Worm (Caenorhabditis elegans): ENCODE results near the gene srz-42.

The srz-42 gene

ce11 chrIV:14113621-14114020 is 15.6 kb upstream of the srz-42 start:
- TF ChIP-seq dpl-1 (GFP tag; optimal IDR thresholded peaks at IDR 0.05) (peak in 1 of 3 experiments; percentile 33), nhr-77 (tag; optimal IDR thresholded peaks at IDR 0.05) (no peak), efl-1 (optimal IDR thresholded peaks at IDR 0.05) (peak; percentile 10 to 69), efl-1 (GFP tag; optimal IDR thresholded peaks at IDR 0.05 in 1 of 2) (peak in 1 of 2 experiments; percentile 55)

ce11 chrIV:14114357-14114756 is 14.8 kb upstream of the srz-42 start:
- TF ChIP-seq mef-2 (tag; optimal IDR thresholded peaks at IDR 0.05) (no peak), lin-39 (tag; optimal IDR thresholded peaks at IDR 0.05) (no peak)

- no peak for TF ChIP-seq zip-4 (GFP tag; optimal IDR thresholded peaks at IDR 0.05)
- TF ChIP-seq mdl-1 (tag; optimal IDR thresholded peaks at IDR 0.05): no peak
- TF ChIP-seq zag-1 (tag; optimal IDR thresholded peaks at IDR 0.05): no peak
- no peak for TF ChIP-seq dpl-1 (GFP tag; optimal IDR thresholded peaks at IDR 0.05)
- TF ChIP-seq efl-3 (GFP tag; optimal IDR thresholded peaks at IDR 0.05): no peak
These were observed 14.1 kb upstream of the srz-42 start for ce11 chrIV:14115045-14115444.

DNA sequence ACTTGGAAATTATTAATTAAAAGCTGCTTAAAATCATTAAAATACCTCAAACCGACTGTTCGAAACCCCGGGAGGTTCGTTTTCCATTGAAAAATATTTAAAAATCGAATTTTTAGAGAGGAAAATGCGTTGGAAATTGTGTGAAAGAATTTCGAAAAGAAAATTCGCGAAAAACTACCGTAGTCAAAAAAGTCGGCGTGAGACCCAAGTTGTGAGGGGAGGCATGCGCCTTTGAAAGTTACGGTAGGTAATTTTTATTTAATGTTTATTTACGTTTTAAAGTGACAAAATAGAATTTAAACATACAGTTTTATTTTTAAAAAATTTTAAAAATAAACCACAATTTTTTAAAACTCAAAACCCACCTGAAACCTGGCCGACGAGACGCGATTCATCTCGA is 13.6 kb upstream of the srz-42 start:
- TF ChIP-seq aly-2 (tag; optimal IDR thresholded peaks at IDR 0.05): no peak
- no peak for TF ChIP-seq nhr-84 (tag; optimal IDR thresholded peaks at IDR 0.05)
- TF ChIP-seq fkh-4 (tag; optimal IDR thresholded peaks at IDR 0.05; ENCODE audit: borderline replicate concordance): no peak
- no peak for TF ChIP-seq unc-98 (GFP tag; IDR thresholded peaks at IDR 0.05)
- TF ChIP-seq irx-1 (tag; optimal IDR thresholded peaks at IDR 0.05): no peak

DNA sequence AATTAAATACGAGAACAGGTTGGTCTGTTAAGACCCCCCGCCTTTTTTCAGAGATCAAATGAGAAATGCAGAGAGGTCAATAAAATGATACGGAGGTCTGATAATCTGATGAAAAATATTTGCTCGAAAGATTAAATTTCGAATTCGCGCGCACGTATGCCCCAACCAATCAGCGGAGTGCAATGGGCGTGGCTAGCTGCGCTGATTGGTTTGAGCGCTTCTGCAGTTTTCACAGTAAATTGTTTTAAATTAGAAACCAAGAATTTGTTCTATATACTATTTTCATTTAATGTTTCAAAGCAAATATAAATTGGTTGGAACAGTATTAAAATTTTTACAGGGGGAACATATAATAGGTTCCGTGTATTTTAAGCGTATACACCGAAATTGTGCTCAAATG is 9.9 kb upstream of the srz-42 start:
- no peak for TF ChIP-seq lin-13 (GFP tag; optimal IDR thresholded peaks at IDR 0.05)
- peak in 1 of 2 experiments; percentile 17 for TF ChIP-seq efl-1 (optimal IDR thresholded peaks at IDR 0.05)
- peak; percentile 53 to 91 for TF ChIP-seq efl-1 (GFP tag; optimal IDR thresholded peaks at IDR 0.05 in 1 of 2)
- TF ChIP-seq dpl-1 (GFP tag; optimal IDR thresholded peaks at IDR 0.05): peak in 2 of 3 experiments; percentile 11 to 25

ce11 chrIV:14123956-14124355 is 5.2 kb upstream of the srz-42 start, which contains the start of gene nkcc-1:
TSS of gene nkcc-1 (minus strand) at chrIV:14124056.
- TF ChIP-seq ztf-11 (tag; optimal IDR thresholded peaks at IDR 0.05) (no peak), efl-1 (optimal IDR thresholded peaks at IDR 0.05) (no peak), efl-1 (GFP tag; optimal IDR thresholded peaks at IDR 0.05 in 1 of 2) (peak in 1 of 2 experiments; percentile 41)

- TF ChIP-seq alr-1 (tag; optimal IDR thresholded peaks at IDR 0.05; ENCODE audit: borderline replicate concordance) (no peak), lsy-2 (tag; optimal IDR thresholded peaks at IDR 0.05) (peak in 1 of 2 experiments; percentile 28), hpl-2 (GFP tag; optimal IDR thresholded peaks at IDR 0.05) (no peak), unc-86 (tag; optimal IDR thresholded peaks at IDR 0.05) (no peak), aha-1 (tag; optimal IDR thresholded peaks at IDR 0.05) (no peak), nhr-28 (tag; optimal IDR thresholded peaks at IDR 0.05) (no peak), elt-3 (tag; optimal IDR thresholded peaks at IDR 0.05) (no peak), ceh-90 (tag; optimal IDR thresholded peaks at IDR 0.05) (no peak), mab-9 (GFP tag; IDR thresholded peaks at IDR 0.05) (no peak), nhr-71 (tag; optimal IDR thresholded peaks at IDR 0.05) (no peak), unc-62 (GFP tag; optimal IDR thresholded peaks at IDR 0.05) (no peak), mep-1 (tag; optimal IDR thresholded peaks at IDR 0.05) (peak; percentile 12), mef-2 (tag; optimal IDR thresholded peaks at IDR 0.05) (no peak), nhr-47 (tag; optimal IDR thresholded peaks at IDR 0.05) (peak; percentile 3), lin-15B (tag; optimal IDR thresholded peaks at IDR 0.05) (no peak), dsc-1 (tag; optimal IDR thresholded peaks at IDR 0.05) (peak; percentile 16), pqm-1 (tag; optimal IDR thresholded peaks at IDR 0.05) (no peak), efl-1 (optimal IDR thresholded peaks at IDR 0.05) (peak; percentile 2 to 21), efl-1 (GFP tag; optimal IDR thresholded peaks at IDR 0.05 in 1 of 2) (peak in 1 of 2 experiments; percentile 90), fkh-4 (tag; optimal IDR thresholded peaks at IDR 0.05; ENCODE audit: borderline replicate concordance) (no peak), pax-3 (tag; optimal IDR thresholded peaks at IDR 0.05) (no peak), pag-3 (tag; optimal IDR thresholded peaks at IDR 0.05; ENCODE audit: borderline replicate concordance, insufficient read depth) (no peak), ets-5 (GFP tag; IDR thresholded peaks at IDR 0.05) (no peak), ceh-88 (GFP tag; IDR thresholded peaks at IDR 0.05) (no peak), ceh-82 (tag; optimal IDR thresholded peaks at IDR 0.05) (peak in 1 of 3 experiments; percentile 22)
These were observed 1.2 kb upstream of the srz-42 start, which contains the start of gene H12I19.115 for ce11 chrIV:14127805-14128610. TSS of gene H12I19.115 (minus strand) at chrIV:14127855.

Data from whole organism, L1 larva.